Fruit fly (Drosophila melanogaster): ENCODE data around the gene CG5885.

CG5885 gene

DNA sequence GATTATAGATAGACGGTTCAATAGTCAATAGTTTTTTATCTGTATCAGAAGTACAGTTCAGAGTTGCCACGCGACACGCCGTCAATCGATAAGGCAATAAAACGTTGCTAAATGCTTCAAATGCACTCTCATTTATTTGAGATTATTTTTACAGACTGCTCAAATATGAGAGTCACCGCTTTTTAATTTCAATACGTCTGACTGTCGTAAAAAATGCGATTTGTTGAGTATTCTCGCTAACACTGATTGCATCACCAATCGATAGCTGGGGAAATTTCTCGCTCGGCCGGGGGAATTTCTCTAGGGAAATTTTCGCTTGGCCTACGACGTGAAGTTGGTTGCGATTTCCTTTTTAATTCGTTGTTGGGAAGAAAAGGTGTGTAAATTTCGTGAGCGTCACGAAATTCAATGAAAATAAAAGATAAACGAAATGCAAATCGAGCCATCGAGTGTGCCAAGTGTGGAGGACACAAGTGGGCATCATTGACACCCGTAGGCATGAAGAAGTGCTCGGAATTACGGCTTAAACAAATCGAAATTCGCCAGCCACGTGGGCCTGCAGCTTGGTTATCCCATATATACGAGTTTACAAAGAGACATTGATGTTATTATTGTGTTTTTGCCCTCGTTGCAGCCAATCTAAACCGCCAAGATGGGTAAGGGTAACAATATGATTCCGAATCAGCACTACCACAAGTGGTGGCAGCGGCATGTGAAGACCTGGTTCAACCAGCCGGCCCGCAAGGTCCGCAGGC, 49.0 kb upstream of the CG5885 start, which contains the start of the genes Dref and RpL13 (continued):
- TF ChIP-seq cyc (GFP tag; optimal IDR thresholded peaks at IDR 0.05) (peak; percentile 75), Lpt (GFP tag; optimal IDR thresholded peaks at IDR 0.05) (no peak), CG6163 (GFP tag; IDR thresholded peaks at IDR 0.05) (peak; percentile 89), fd85E (GFP tag; optimal IDR thresholded peaks at IDR 0.05) (peak; percentile 82), fd59A (GFP tag; optimal IDR thresholded peaks at IDR 0.05) (peak; percentile 60), CG10631 (GFP tag; optimal IDR thresholded peaks at IDR 0.05) (no peak), lz (GFP tag; optimal IDR thresholded peaks at IDR 0.05) (peak; percentile 83), CG6792 (GFP tag; optimal IDR thresholded peaks at IDR 0.05) (peak; percentile 66), Sox15 (GFP tag; optimal IDR thresholded peaks at IDR 0.05) (peak; percentile 28), CG16779 (tag; optimal IDR thresholded peaks at IDR 0.05) (peak; percentile 81), Hr39 (GFP tag; optimal IDR thresholded peaks at IDR 0.05) (peak; percentile 67), CG34406 (GFP tag; optimal IDR thresholded peaks at IDR 0.05) (peak; percentile 79), CG3919 (GFP tag; optimal IDR thresholded peaks at IDR 0.05) (peak; percentile 85), Ets96B (tag; optimal IDR thresholded peaks at IDR 0.05) (peak; percentile 51), CG4318 (GFP tag; optimal IDR thresholded peaks at IDR 0.05) (no peak), vri (GFP tag; optimal IDR thresholded peaks at IDR 0.05) (peak; percentile 92), CG10669 (GFP tag; optimal IDR thresholded peaks at IDR 0.05) (peak; percentile 78), net (GFP tag; optimal IDR thresholded peaks at IDR 0.05) (peak; percentile 80), CG3032 (tag; optimal IDR thresholded peaks at IDR 0.05) (peak; percentile 68), CG11762 (GFP tag; optimal IDR thresholded peaks at IDR 0.05; ENCODE audit: insufficient read depth) (peak; percentile 59)

DNA sequence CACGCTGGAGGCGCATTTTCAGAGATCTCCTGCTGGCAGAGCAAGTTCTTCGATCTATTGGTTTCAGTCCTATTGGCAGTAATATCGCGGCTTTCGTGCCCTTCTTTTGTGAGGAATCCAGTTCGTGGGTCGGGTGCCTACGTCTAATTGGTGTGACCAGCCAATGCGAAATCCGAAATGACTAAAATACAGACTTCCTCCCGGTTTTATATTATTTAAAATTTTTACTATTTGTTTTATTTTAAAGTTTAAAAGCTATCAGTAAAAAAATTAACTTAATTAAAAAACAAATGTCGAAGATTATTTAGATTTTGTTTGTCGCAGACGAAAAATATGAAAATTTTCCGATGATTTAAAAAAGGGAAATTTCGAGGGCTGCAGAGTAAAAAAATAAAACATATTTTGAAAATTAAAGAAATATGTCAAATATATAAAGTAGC, 45.5 kb upstream of the CG5885 start, which contains the start of gene CG5850:
CG5850 (minus strand) TSS at position 347 of the 440 bp plus-strand sequence.
- peak; percentile 36 for TF ChIP-seq esn (GFP tag; optimal IDR thresholded peaks at IDR 0.05)
- TF ChIP-seq Met (GFP tag; optimal IDR thresholded peaks at IDR 0.05): peak; percentile 25
- TF ChIP-seq OdsH (GFP tag; optimal IDR thresholded peaks at IDR 0.05): peak; percentile 6
- TF ChIP-seq CG9139 (GFP tag; optimal IDR thresholded peaks at IDR 0.05): no peak
- TF ChIP-seq Eip78C (GFP tag): peak; percentile 72
- peak; percentile 69 for TF ChIP-seq svp (GFP tag)
- TF ChIP-seq Hr38 (GFP tag; optimal IDR thresholded peaks at IDR 0.05): no peak
- no peak for TF ChIP-seq Hr39 (GFP tag; optimal IDR thresholded peaks at IDR 0.05)
- TF ChIP-seq topi (GFP tag; optimal IDR thresholded peaks at IDR 0.05): no peak
- peak; percentile 13 for TF ChIP-seq achi (GFP tag; optimal IDR thresholded peaks at IDR 0.05)
- no peak for TF ChIP-seq CG11762 (GFP tag; optimal IDR thresholded peaks at IDR 0.05; ENCODE audit: insufficient read depth)
- no peak for TF ChIP-seq CG7368 (GFP tag; optimal IDR thresholded peaks at IDR 0.05)
- TF ChIP-seq CG4318 (GFP tag; optimal IDR thresholded peaks at IDR 0.05): no peak
- peak; percentile 9 for TF ChIP-seq pdm3 (GFP tag; optimal IDR thresholded peaks at IDR 0.05)
- TF ChIP-seq CG6854 (GFP tag; optimal IDR thresholded peaks at IDR 0.05): peak; percentile 50

DNA sequence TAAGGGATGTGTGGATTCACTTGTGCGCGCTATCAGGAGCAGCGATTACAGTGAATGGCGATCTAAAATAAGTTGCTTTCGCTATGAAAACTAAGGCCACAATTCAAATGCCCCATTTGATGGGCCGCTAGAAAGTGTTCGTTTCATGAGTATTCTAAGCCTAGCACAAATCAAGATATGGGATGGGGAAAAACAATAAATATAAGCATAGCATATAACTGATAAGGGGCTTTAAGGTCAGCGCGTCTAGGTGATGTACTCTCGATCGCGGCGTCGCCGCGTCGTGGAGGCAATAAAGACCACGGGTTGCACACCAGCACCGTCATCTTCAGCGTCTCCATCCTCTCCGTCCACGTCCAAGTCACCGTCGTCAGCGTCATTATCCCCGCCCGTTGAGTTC, 42.6 kb upstream of the CG5885 start:
- TF ChIP-seq Eip93F (GFP tag; optimal IDR thresholded peaks at IDR 0.05) (no peak), lz (GFP tag; optimal IDR thresholded peaks at IDR 0.05) (no peak), achi (GFP tag; optimal IDR thresholded peaks at IDR 0.05) (no peak), svp (GFP tag) (peak; percentile 95)

DNA sequence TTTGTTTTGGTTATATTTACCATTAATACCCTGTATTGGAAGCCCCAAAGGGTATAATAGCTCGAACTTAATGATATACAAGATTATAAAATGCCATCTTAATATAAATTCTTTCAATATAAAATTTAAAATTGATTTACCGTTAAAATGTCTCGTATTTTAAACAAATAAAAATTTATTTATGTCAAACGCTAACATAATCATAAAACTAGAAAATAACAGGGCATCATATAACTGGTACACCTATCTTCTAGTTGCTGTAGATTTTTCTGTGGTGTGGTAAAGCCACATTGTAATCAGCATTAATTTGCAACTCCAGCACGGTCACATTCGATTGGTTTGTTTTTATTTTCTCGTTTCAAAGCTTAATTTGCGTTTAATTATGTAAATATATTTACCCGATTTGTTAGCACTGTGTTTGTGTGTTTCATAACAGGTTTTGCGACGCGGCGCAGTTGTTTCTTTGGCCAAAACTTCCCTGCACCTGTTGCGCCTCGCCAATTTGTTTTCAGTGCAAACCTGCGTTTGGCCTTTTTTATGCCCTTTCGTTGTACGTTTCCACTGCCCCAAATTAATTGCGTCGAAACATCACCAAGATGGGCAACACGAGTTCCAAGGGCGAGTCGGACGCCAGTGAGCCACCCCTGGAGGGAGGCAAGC, 39.0 kb upstream of the CG5885 start, which contains the start of the genes CG4658 and CG5846:
CG4658 (plus strand) TSS at position 140 of the 660 bp plus-strand sequence.
CG5846 (minus strand) TSS at position 245 of the 660 bp plus-strand sequence.
- TF ChIP-seq Eip75B (GFP tag; optimal IDR thresholded peaks at IDR 0.05) (peak; percentile 92), CG8632 (GFP tag; optimal IDR thresholded peaks at IDR 0.05) (peak; percentile 96), Hr38 (GFP tag; optimal IDR thresholded peaks at IDR 0.05) (no peak), Blimp-1 (GFP tag; optimal IDR thresholded peaks at IDR 0.05) (peak; percentile 60), Sox14 (GFP tag; optimal IDR thresholded peaks at IDR 0.05) (peak; percentile 93), CG9139 (GFP tag; optimal IDR thresholded peaks at IDR 0.05) (no peak), Gug (GFP tag; IDR thresholded peaks at IDR 0.05) (peak; percentile 93), CG8119 (GFP tag; IDR thresholded peaks at IDR 0.05) (peak; percentile 95), Eip93F (GFP tag; optimal IDR thresholded peaks at IDR 0.05) (no peak), dac (GFP tag; optimal IDR thresholded peaks at IDR 0.05) (peak; percentile 50), spab (GFP tag; optimal IDR thresholded peaks at IDR 0.05) (no peak), CG6276 (GFP tag; optimal IDR thresholded peaks at IDR 0.05) (no peak), CG4318 (GFP tag; optimal IDR thresholded peaks at IDR 0.05) (no peak), achi (GFP tag; optimal IDR thresholded peaks at IDR 0.05) (peak; percentile 93), CG6808 (GFP tag; optimal IDR thresholded peaks at IDR 0.05) (peak; percentile 74), salr (GFP tag; optimal IDR thresholded peaks at IDR 0.05) (peak in 1 of 2 experiments; percentile 43), eg (GFP tag; IDR thresholded peaks at IDR 0.05) (peak; percentile 96)

All from whole organism, prepupa.